Fruit fly (Drosophila melanogaster) whole organism, adult: Measurements from ENCODE around the gene Doc1.

ENCODE experiments used
- CG11617 ChIP-seq: fragments of 200-800 bp; sonication (Bioruptor generic); optimal IDR thresholded peaks from 2 replicates; lab custom pipeline; 2017; ENCODE audit warnings: mild to moderate bottlenecking, missing biosample characterization, missing genetic modification reagents, missing genetic modification characterization
- CG1620 ChIP-seq: fragments of 200-800 bp; sonication (Bioruptor generic); optimal IDR thresholded peaks from 2 replicates; lab custom pipeline; 2016; ENCODE audit warnings: missing biosample characterization, missing genetic modification characterization
- CG7045 ChIP-seq: fragments of 200-800 bp; sonication (Bioruptor generic); optimal IDR thresholded peaks from 2 replicates; lab custom pipeline; 2017; ENCODE audit warnings: missing biosample characterization, mild to moderate bottlenecking, missing genetic modification characterization
- Clk ChIP-seq: fragments of 200-800 bp; sonication (Bioruptor generic); optimal IDR thresholded peaks from 2 replicates; lab custom pipeline; 2017; ENCODE audit warnings: missing biosample characterization, missing genetic modification characterization
- Crg-1 ChIP-seq: fragments of 200-800 bp; sonication (Bioruptor generic); optimal IDR thresholded peaks from 2 replicates; lab custom pipeline; 2016; ENCODE audit warnings: missing biosample characterization, missing genetic modification characterization
- Hr96 ChIP-seq: fragments of 200-800 bp; sonication (Bioruptor generic); optimal IDR thresholded peaks from 2 replicates; lab custom pipeline; 2016; ENCODE audit warnings: missing biosample characterization, missing genetic modification characterization
- Mnt ChIP-seq: fragments of 200-800 bp; sonication (Bioruptor generic); optimal IDR thresholded peaks from 2 replicates; lab custom pipeline; 2016; ENCODE audit warnings: missing biosample characterization, mild to moderate bottlenecking, missing genetic modification characterization
- bab1 ChIP-seq: fragments of 200-800 bp; sonication (Bioruptor generic); optimal IDR thresholded peaks from 3 replicates; lab custom pipeline; 2019; ENCODE audit warnings: missing biosample characterization, mild to moderate bottlenecking, missing genetic modification characterization, moderate library complexity
- cic ChIP-seq: fragments of 200-800 bp; sonication (Bioruptor generic); optimal IDR thresholded peaks from 2 replicates; lab custom pipeline; 2017; ENCODE audit warnings: missing biosample characterization, mild to moderate bottlenecking, missing genetic modification characterization, moderate library complexity
- kay ChIP-seq: fragments of 200-800 bp; sonication (Bioruptor generic); peaks from one replicate; lab custom pipeline; 2016; ENCODE audit warnings: missing biosample characterization, missing genetic modification characterization, borderline replicate concordance
- ovo ChIP-seq: fragments of 200-800 bp; sonication (Bioruptor generic); optimal IDR thresholded peaks from 2 replicates; lab custom pipeline; 2016; ENCODE audit warnings: missing biosample characterization, missing genetic modification characterization

DNA sequence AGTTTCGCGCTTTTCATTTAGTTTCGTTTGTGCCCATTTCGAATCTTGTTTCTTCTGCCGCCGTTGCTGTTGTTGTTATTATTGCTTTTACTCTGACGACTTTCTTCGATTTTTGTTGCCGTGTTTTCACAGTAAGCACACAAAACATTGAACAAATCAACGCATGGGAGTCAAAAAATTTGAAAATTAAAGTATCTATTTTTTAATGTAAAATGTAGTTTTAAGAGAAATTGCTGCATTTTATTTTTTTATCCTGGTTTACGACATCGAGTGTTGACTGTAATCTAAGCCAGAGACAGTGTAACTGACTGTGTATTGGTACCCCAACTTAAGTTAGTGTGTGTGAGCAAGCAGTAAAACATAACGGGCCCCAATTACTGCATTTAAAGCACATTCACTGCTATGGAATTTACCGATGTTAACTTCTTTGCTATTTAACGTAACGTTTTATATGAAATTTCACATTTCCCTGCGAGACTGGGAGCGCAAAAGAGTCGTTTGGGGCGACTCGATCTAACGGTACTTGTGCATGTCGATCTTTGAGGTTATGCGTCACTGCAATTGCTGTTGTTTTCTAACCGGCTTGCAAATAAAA is 44.9 kb upstream of the Doc1 start:
- TF ChIP-seq kay (GFP tag; lab: Kevin White, UChicago): no peak
- TF ChIP-seq cic (GFP tag; lab: Kevin White, UChicago): no peak
- TF ChIP-seq CG7045: peak; percentile 64
- peak; percentile 51 for TF ChIP-seq Clk (GFP tag; lab: Kevin White, UChicago)
- peak; percentile 96 for TF ChIP-seq ovo (GFP tag; lab: Kevin White, UChicago)
- peak; percentile 74 for TF ChIP-seq CG1620 (GFP tag; lab: Kevin White, UChicago)
- TF ChIP-seq CG11617 (GFP tag; lab: Kevin White, UChicago): peak; percentile 64
- peak; percentile 96 for TF ChIP-seq bab1
- TF ChIP-seq Crg-1 (GFP tag; lab: Kevin White, UChicago): peak; percentile 37
- TF ChIP-seq Mnt: peak; percentile 57
- no peak for TF ChIP-seq Hr96 (GFP tag; lab: Kevin White, UChicago)
